Worm (Caenorhabditis elegans) whole organism, L3 larva: Measurements from ENCODE around the gene R10E9.4.

Experiments used
- R02D3.7 ChIP-seq: fragments of 150-350 bp; optimal IDR thresholded peaks from 2 replicates; lab custom pipeline; 2014; ENCODE audit warnings: missing biosample characterization, missing genetic modification characterization
- ZK546.5 ChIP-seq: sonication (generic microtip); optimal IDR thresholded peaks from 2 replicates; lab custom pipeline; 2017; ENCODE audit warnings: missing biosample characterization, missing genetic modification characterization
- aly-2 ChIP-seq: fragments of 150-350 bp; optimal IDR thresholded peaks from 2 replicates; lab custom pipeline; 2014; ENCODE audit warnings: missing biosample characterization, missing genetic modification characterization
- ama-1 ChIP-seq: fragments of 150-350 bp; optimal IDR thresholded peaks from 2 replicates; lab custom pipeline; 2018
- ceh-16 ChIP-seq: sonication (generic microtip); optimal IDR thresholded peaks from 2 replicates; lab custom pipeline; 2017; ENCODE audit warnings: missing biosample characterization, missing genetic modification characterization
- ceh-28 ChIP-seq: fragments of 150-350 bp; optimal IDR thresholded peaks from 2 replicates; lab custom pipeline; 2014; ENCODE audit warnings: missing biosample characterization, missing genetic modification reagents, missing genetic modification characterization
- ceh-82 ChIP-seq: fragments of 150-350 bp; optimal IDR thresholded peaks from 2 replicates; lab custom pipeline; 2014; ENCODE audit warnings: missing biosample characterization, missing genetic modification characterization
- ceh-9 ChIP-seq: sonication (generic microtip); optimal IDR thresholded peaks from 2 replicates; lab custom pipeline; 2018; ENCODE audit warnings: missing biosample characterization, missing genetic modification characterization
- daf-12 ChIP-seq: fragments of 150-350 bp; optimal IDR thresholded peaks from 2 replicates; lab custom pipeline; 2014; ENCODE audit warnings: missing biosample characterization, missing genetic modification reagents, missing genetic modification characterization
- egl-27 ChIP-seq: sonication (generic microtip); optimal IDR thresholded peaks from 4 replicates; lab custom pipeline; 2017; ENCODE audit warnings: missing biosample characterization, missing genetic modification reagents, missing genetic modification characterization
- egl-5 ChIP-seq: fragments of 150-350 bp; optimal IDR thresholded peaks from 2 replicates; lab custom pipeline; 2017; ENCODE audit warnings: missing biosample characterization, missing genetic modification reagents, missing genetic modification characterization, inconsistent platforms
- elt-1 ChIP-seq: fragments of 150-350 bp; optimal IDR thresholded peaks from 2 replicates; lab custom pipeline; 2014; ENCODE audit warnings: missing biosample characterization, missing genetic modification characterization
- elt-2 ChIP-seq: sonication (generic microtip); optimal IDR thresholded peaks from 2 replicates; lab custom pipeline; 2016; ENCODE audit warnings: missing genetic modification reagents, mild to moderate bottlenecking, missing genetic modification characterization, missing compliant biosample characterization
- elt-3 ChIP-seq, 3 experiments: fragments of 150-350 bp in 1 of 3; sonication (generic microtip) in 2 of 3; optimal IDR thresholded peaks; 2 replicates in 2 of 3; 4 replicates in 1 of 3; lab custom pipeline; 2014 to 2017; ENCODE audit warnings: missing biosample characterization in 3 of 3, missing genetic modification characterization in 3 of 3
- eor-1 ChIP-seq, 2 experiments: fragments of 150-350 bp; optimal IDR thresholded peaks; 2 replicates each; lab custom pipeline; 2014 to 2018; ENCODE audit warnings: missing biosample characterization in 2 of 2, missing genetic modification characterization in 2 of 2
- fkh-10 ChIP-seq: sonication (generic microtip); optimal IDR thresholded peaks from 2 replicates; lab custom pipeline; 2017; ENCODE audit warnings: missing biosample characterization, missing genetic modification reagents, missing genetic modification characterization
- fkh-2 ChIP-seq: fragments of 150-350 bp; optimal IDR thresholded peaks from 2 replicates; lab custom pipeline; 2014; ENCODE audit warnings: missing biosample characterization, missing genetic modification reagents, missing genetic modification characterization
- fos-1 ChIP-seq: fragments of 150-350 bp; optimal IDR thresholded peaks from 2 replicates; lab custom pipeline; 2014; ENCODE audit warnings: missing biosample characterization, missing genetic modification characterization
- hmg-11 ChIP-seq: sonication (generic microtip); optimal IDR thresholded peaks from 2 replicates; lab custom pipeline; 2016; ENCODE audit warnings: missing genetic modification characterization, missing compliant biosample characterization
- jun-1 ChIP-seq: fragments of 150-350 bp; optimal IDR thresholded peaks from 2 replicates; lab custom pipeline; 2014; ENCODE audit warnings: missing biosample characterization, missing genetic modification reagents, missing genetic modification characterization
- lin-15B ChIP-seq: fragments of 150-350 bp; optimal IDR thresholded peaks from 2 replicates; lab custom pipeline; 2014; ENCODE audit warnings: missing biosample characterization, missing genetic modification characterization
- lin-39 ChIP-seq: fragments of 150-350 bp; optimal IDR thresholded peaks from 2 replicates; lab custom pipeline; 2018; ENCODE audit warnings: missing biosample characterization, missing genetic modification reagents, missing genetic modification characterization
- lsy-12 ChIP-seq: sonication (generic microtip); optimal IDR thresholded peaks from 2 replicates; lab custom pipeline; 2016; ENCODE audit warnings: mild to moderate bottlenecking, missing genetic modification characterization, missing compliant biosample characterization
- mdl-1 ChIP-seq: fragments of 150-350 bp; optimal IDR thresholded peaks from 2 replicates; lab custom pipeline; 2014; ENCODE audit warnings: missing biosample characterization, missing genetic modification characterization
- mml-1 ChIP-seq: fragments of 150-350 bp; sonication (generic microtip); optimal IDR thresholded peaks from 3 replicates; lab custom pipeline; 2014; ENCODE audit warnings: missing biosample characterization, missing genetic modification characterization
- nfya-1 ChIP-seq: sonication (generic microtip); optimal IDR thresholded peaks from 2 replicates; lab custom pipeline; 2017; ENCODE audit warnings: missing genetic modification characterization, mild to moderate bottlenecking, missing compliant biosample characterization, antibody characterized with exemption, moderate library complexity; ENCODE audit not compliant: insufficient read depth
- nhr-11 ChIP-seq: fragments of 150-350 bp; optimal IDR thresholded peaks from 2 replicates; lab custom pipeline; 2014; ENCODE audit warnings: missing biosample characterization, missing genetic modification characterization
- nhr-12 ChIP-seq: fragments of 150-350 bp; optimal IDR thresholded peaks from 2 replicates; lab custom pipeline; 2014; ENCODE audit warnings: missing biosample characterization, missing genetic modification characterization
- nhr-23 ChIP-seq: fragments of 150-350 bp; optimal IDR thresholded peaks from 2 replicates; lab custom pipeline; 2014; ENCODE audit warnings: missing biosample characterization, missing genetic modification reagents, missing genetic modification characterization
- nhr-237 ChIP-seq: fragments of 150-350 bp; optimal IDR thresholded peaks from 2 replicates; lab custom pipeline; 2014; ENCODE audit warnings: missing biosample characterization, missing genetic modification characterization
- nhr-25 ChIP-seq: sonication (generic microtip); optimal IDR thresholded peaks from 2 replicates; lab custom pipeline; 2017; ENCODE audit warnings: missing biosample characterization, missing genetic modification characterization
- nhr-28 ChIP-seq: fragments of 150-350 bp; optimal IDR thresholded peaks from 2 replicates; lab custom pipeline; 2014; ENCODE audit warnings: missing biosample characterization, missing genetic modification characterization
- nhr-43 ChIP-seq: sonication (generic microtip); optimal IDR thresholded peaks from 2 replicates; lab custom pipeline; 2016; ENCODE audit warnings: mild to moderate bottlenecking, missing genetic modification characterization, missing compliant biosample characterization; ENCODE audit not compliant: poor library complexity, severe bottlenecking
- nhr-67 ChIP-seq: fragments of 150-350 bp; optimal IDR thresholded peaks from 2 replicates; lab custom pipeline; 2014; ENCODE audit warnings: missing biosample characterization, missing genetic modification characterization
- nhr-76 ChIP-seq: fragments of 150-350 bp; sonication (generic microtip); optimal IDR thresholded peaks from 5 replicates; lab custom pipeline; 2014; ENCODE audit warnings: missing biosample characterization, missing genetic modification characterization
- nhr-77 ChIP-seq: fragments of 150-350 bp; optimal IDR thresholded peaks from 2 replicates; lab custom pipeline; 2014; ENCODE audit warnings: missing biosample characterization, missing genetic modification characterization
- pha-4 ChIP-seq: fragments of 150-350 bp; optimal IDR thresholded peaks from 2 replicates; lab custom pipeline; 2014; ENCODE audit warnings: missing biosample characterization, missing genetic modification reagents, missing genetic modification characterization
- pqm-1 ChIP-seq: fragments of 150-350 bp; optimal IDR thresholded peaks from 2 replicates; lab custom pipeline; 2017; ENCODE audit warnings: missing biosample characterization, missing genetic modification characterization, inconsistent platforms
- sea-2 ChIP-seq: fragments of 150-350 bp; sonication (generic microtip); optimal IDR thresholded peaks from 4 replicates; lab custom pipeline; 2014; ENCODE audit warnings: missing biosample characterization, missing genetic modification reagents, missing genetic modification characterization
- skn-1 ChIP-seq: fragments of 150-350 bp; optimal IDR thresholded peaks from 2 replicates; lab custom pipeline; 2014; ENCODE audit warnings: missing biosample characterization, missing genetic modification characterization
- snpc-4 ChIP-seq: fragments of 150-350 bp; optimal IDR thresholded peaks from 2 replicates; lab custom pipeline; 2014; ENCODE audit warnings: missing biosample characterization, missing genetic modification characterization
- tbx-2 ChIP-seq: sonication (generic microtip); optimal IDR thresholded peaks from 2 replicates; lab custom pipeline; 2016; ENCODE audit warnings: mild to moderate bottlenecking, missing genetic modification characterization, missing compliant biosample characterization
- unc-39 ChIP-seq: sonication (generic microtip); optimal IDR thresholded peaks from 4 replicates; lab custom pipeline; 2017; ENCODE audit warnings: missing biosample characterization, missing genetic modification characterization
- unc-62 ChIP-seq: fragments of 150-350 bp; sonication (generic microtip); optimal IDR thresholded peaks from 4 replicates; lab custom pipeline; 2014; ENCODE audit warnings: missing biosample characterization, missing genetic modification reagents, missing genetic modification characterization
- zag-1 ChIP-seq: fragments of 150-350 bp; optimal IDR thresholded peaks from 2 replicates; lab custom pipeline; 2014; ENCODE audit warnings: missing biosample characterization, missing genetic modification characterization
- ztf-11 ChIP-seq: fragments of 150-350 bp; optimal IDR thresholded peaks from 2 replicates; lab custom pipeline; 2014; ENCODE audit warnings: missing biosample characterization, missing genetic modification characterization
- ztf-4 ChIP-seq: fragments of 150-350 bp; optimal IDR thresholded peaks from 2 replicates; lab custom pipeline; 2014; ENCODE audit warnings: missing biosample characterization, missing genetic modification characterization

Gene R10E9.4

DNA sequence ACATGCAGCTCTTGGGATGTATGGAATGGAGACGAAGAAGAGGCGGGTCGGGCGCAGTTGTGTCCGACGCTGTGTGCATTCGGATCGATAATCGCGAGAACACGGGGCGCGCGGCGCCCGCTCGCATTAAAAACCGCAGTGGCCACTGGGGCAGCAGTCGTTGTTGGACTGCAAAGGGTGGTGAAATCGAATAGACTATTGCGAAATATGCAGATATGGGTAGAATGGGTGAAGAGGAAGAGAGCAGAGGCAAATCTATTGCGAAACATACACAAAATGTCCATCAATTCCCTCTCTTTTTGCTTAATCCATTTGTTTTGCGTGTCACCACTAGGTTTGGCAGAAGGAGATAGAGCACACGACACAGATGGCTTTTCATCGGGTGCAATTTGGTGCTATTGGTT lies 45.5 kb upstream of the R10E9.4 start:
- TF ChIP-seq fkh-10 = peak; percentile 63
- TF ChIP-seq nfya-1 = peak; percentile 85
- peak; percentile 67 for TF ChIP-seq hmg-11 (tag; lab: Kevin White, UChicago)
- TF ChIP-seq mml-1 (tag; lab: Kevin White, UChicago) = no peak
- no peak for TF ChIP-seq nhr-76 (tag; lab: Kevin White, UChicago)
- TF ChIP-seq ceh-16 = no peak
- TF ChIP-seq ceh-28 = peak; percentile 68
- TF ChIP-seq ZK546.5 (tag; lab: Kevin White, UChicago) = no peak
- peak; percentile 63 for TF ChIP-seq sea-2 (GFP tag; lab: Kevin White, UChicago)
- no peak for TF ChIP-seq nhr-77
- TF ChIP-seq aly-2 = no peak
- TF ChIP-seq elt-2 (tag; lab: Kevin White, UChicago) = no peak
- TF ChIP-seq ceh-82 (tag; lab: Kevin White, UChicago) = no peak
- peak; percentile 66 for TF ChIP-seq nhr-11
- TF ChIP-seq ztf-4 = no peak
- no peak for TF ChIP-seq pqm-1 (tag; lab: Kevin White, UChicago)
- no peak for TF ChIP-seq pha-4 (tag; lab: Kevin White, UChicago)
- no peak for TF ChIP-seq eor-1 (tag; optimal IDR thresholded peaks at IDR 0.05; lab: Kevin White, UChicago)
- TF ChIP-seq lin-15B (tag; lab: Kevin White, UChicago) = peak; percentile 47
- TF ChIP-seq nhr-25 = no peak
- TF ChIP-seq elt-1 (tag; lab: Kevin White, UChicago) = no peak
- peak; percentile 94 for TF ChIP-seq lin-39 (tag; lab: Kevin White, UChicago)
- TF ChIP-seq jun-1 (tag; lab: Kevin White, UChicago) = no peak
- peak; percentile 7 for TF ChIP-seq unc-62 (GFP tag; lab: Kevin White, UChicago)
- TF ChIP-seq nhr-43 (tag; lab: Kevin White, UChicago) = no peak
- TF ChIP-seq skn-1 (tag; lab: Kevin White, UChicago) = no peak
- peak; percentile 70 for TF ChIP-seq ama-1 (lab: Kevin White, UChicago)
- no peak for TF ChIP-seq nhr-67
- TF ChIP-seq ceh-9 (tag; lab: Kevin White, UChicago) = no peak
- TF ChIP-seq egl-27 = no peak
- TF ChIP-seq fos-1 = no peak
- no peak for TF ChIP-seq fkh-2
- peak; percentile 22 for TF ChIP-seq nhr-23 (tag; lab: Kevin White, UChicago)
- TF ChIP-seq egl-5 = no peak
- no peak for TF ChIP-seq mdl-1 (tag; lab: Kevin White, UChicago)
- TF ChIP-seq daf-12 (tag; lab: Kevin White, UChicago) = no peak
- TF ChIP-seq ztf-11 (tag; lab: Kevin White, UChicago) = no peak
- TF ChIP-seq nhr-237 (tag; lab: Kevin White, UChicago) = no peak
- peak; percentile 25 for TF ChIP-seq R02D3.7
- TF ChIP-seq lsy-12 (tag; lab: Kevin White, UChicago) = no peak
- no peak for TF ChIP-seq zag-1 (tag; lab: Kevin White, UChicago)
- TF ChIP-seq elt-3 (tag; optimal IDR thresholded peaks at IDR 0.05; lab: Kevin White, UChicago) = peak in 1 of 3 experiments; percentile 59
- TF ChIP-seq nhr-12 (tag; lab: Kevin White, UChicago) = no peak
- peak; percentile 49 for TF ChIP-seq snpc-4 (tag; lab: Kevin White, UChicago)
- TF ChIP-seq nhr-28 (tag; lab: Kevin White, UChicago) = no peak
- peak; percentile 2 for TF ChIP-seq tbx-2 (tag; lab: Kevin White, UChicago)
- no peak for TF ChIP-seq unc-39 (tag; lab: Kevin White, UChicago)
- TF ChIP-seq, all 47 proteins: peak for 15

DNA sequence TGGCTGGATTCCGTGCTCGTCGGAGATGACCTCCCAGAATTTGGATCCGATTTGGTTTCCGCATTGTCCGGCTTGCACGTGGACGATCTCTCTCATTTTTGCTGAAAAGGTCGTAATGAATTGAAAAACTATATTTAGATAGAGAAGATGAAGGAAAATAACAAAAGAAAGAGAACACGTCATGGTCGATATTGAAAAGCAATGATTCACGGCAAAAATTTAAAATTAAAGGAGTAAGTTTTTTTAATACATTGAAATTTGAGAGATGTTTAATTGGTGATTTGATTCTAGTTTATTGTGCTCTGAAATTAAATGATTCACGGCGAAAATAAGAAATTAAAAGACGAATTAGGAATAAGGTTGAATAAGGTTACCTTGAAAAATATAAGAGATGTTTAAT lies 44.9 kb upstream of the R10E9.4 start, which contains the start of gene tbb-2:
TSS of gene tbb-2 (minus strand) at position 101 of the 400 bp plus-strand sequence.
- TF ChIP-seq ztf-11 (tag; lab: Kevin White, UChicago) = no peak
